Fruit fly (Drosophila melanogaster) whole organism, prepupa: Measurements from ENCODE around the gene UQCR-6.4L.

Source experiments
- Blimp-1 ChIP-seq: fragments of 200-800 bp; sonication (Bioruptor generic); optimal IDR thresholded peaks from 3 replicates; lab custom pipeline; 2017; ENCODE audit warnings: missing biosample characterization, missing genetic modification characterization, mild to moderate bottlenecking, moderate library complexity, missing genetic modification reagents
- Lpt ChIP-seq: fragments of 200-800 bp; sonication (Bioruptor generic); optimal IDR thresholded peaks from 3 replicates; lab custom pipeline; 2016; ENCODE audit warnings: missing biosample characterization, missing genetic modification characterization

DNA sequence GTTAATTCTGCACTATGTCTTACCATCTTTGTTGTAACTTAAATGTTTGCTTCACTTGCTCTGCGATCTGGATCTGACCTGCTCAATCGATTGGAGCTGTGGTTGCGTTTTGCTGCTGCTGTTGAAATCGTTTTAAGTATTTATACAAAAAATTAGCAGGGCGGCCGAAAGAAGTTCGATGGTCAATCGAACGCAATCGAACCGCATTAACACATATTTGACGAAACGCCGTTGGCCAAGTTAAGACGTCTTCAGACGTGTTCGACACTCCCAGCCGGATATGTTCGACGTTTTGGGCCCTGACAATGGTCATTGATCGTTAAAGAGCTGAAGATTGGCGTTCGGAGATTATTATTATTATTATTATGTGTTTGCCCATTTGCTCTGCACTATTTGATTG is 21.0 kb upstream of the UQCR-6.4L start, which contains the start of gene CG13033:
- TF ChIP-seq Lpt (GFP tag; lab: Kevin White, UChicago) (no peak), Blimp-1 (GFP tag; lab: Kevin White, UChicago) (no peak)
